Worm (Caenorhabditis elegans): Measurements from ENCODE around the gene nspc-19.
A peak's percentile ranks its signal among the peaks of the same experiment; 100 is the strongest.

nspc-19 gene

DNA sequence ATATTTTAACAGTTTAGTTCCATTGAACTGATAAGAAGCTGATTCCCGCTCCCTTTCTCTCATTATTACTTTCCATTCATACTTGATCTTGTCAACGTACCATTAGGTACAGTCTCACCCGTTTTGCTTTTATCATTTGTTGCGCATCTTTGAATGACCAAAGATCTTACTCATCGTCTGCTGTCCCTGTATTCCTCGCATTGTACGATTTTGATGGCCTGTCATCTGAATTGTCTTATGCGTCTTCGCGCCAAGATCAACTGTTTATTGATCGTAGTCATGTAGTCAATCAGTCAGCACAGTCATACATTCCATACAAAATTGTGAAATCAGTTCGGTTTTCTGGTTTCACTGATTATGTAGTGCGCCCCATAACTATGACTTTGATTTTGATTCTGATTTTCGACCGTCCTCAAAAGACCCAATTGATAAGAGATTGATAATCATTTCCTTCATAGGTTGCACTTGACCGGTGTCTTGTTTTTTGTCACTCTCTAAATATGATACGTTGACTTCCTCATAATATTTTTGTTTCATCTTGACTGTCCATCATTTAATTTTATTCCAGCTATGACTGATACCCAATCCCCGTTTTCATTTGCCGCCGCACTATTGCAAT, 29.5 kb downstream of the nspc-19 start, which contains the start of gene nhr-3:
TSS of gene nhr-3 (plus strand) at position 569 of the 619 bp plus-strand sequence.
- TF ChIP-seq dve-1 (tag; optimal IDR thresholded peaks at IDR 0.05): no peak

DNA sequence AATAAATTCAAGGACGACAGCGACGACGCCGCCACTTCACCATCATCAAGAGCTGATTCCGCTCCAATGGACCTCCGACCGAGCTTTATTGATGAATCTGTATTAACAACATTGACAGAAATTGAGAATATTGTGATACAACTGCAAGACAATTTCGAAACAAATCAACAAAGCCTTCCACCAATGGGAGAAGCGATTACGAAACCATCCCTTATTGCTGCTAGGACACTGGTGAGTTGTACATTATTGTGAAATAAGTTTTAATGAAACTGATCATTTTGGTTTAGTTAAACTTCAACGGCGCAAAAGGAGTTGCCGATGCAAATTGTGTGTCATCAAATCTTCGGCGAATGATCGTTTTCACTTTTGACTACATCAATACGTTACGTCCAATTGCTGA, 30.6 kb downstream of the nspc-19 start:
- no peak for TF ChIP-seq C38D4.7 (GFP tag; optimal IDR thresholded peaks at IDR 0.05)
- peak; percentile 4 for TF ChIP-seq nfya-1 (tag; optimal IDR thresholded peaks at IDR 0.05)

DNA sequence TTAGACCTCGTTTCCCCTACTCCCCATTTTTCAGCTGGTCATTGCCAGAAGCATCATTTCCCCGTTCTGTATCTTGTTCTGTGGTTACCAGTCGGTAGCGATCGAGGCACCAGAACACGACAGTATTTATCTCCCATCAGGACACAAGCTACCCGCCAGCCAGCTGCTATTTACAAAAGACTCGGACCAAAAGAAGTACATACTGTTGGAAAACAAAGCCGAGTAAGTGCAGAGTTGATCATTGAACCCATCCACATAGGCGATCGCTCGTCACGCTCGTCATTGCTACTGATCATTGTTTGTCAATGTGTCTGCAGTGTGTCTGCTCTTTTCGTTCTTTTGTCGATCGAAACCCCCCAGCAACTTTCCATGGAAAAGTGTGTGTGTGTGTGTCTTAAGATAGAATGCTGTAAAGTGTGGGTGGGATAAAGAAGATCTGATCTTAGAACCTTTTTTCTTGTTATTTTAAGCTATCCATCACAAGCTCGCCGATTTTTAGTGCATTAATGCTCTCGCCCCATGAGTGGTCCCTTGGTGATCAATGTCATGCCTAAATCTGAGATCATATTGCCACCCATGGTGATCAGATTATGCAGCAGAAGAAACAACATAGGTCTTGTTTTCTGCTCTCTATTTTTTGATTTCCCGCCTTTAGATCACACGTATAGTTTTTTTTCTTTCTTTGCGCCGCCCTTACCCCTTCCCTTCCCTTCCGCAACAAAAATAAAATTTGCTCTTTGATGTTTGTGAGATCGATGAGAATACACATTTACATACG, 31.2 kb downstream of the nspc-19 start:
- TF ChIP-seq T23F11.4 (GFP tag; optimal IDR thresholded peaks at IDR 0.05) (no peak), lin-11 (tag; optimal IDR thresholded peaks at IDR 0.05) (no peak), ceh-45 (GFP tag; IDR thresholded peaks at IDR 0.05) (no peak), hlh-13 (GFP tag; optimal IDR thresholded peaks at IDR 0.05) (no peak), unc-42 (tag; optimal IDR thresholded peaks at IDR 0.05) (peak; percentile 75), unc-3 (GFP tag; conservative IDR thresholded peaks at IDR 0.05) (no peak), unc-3 (tag; optimal IDR thresholded peaks at IDR 0.05) (peak; percentile 49), unc-86 (tag; optimal IDR thresholded peaks at IDR 0.05) (no peak), npax-4 (tag; optimal IDR thresholded peaks at IDR 0.05) (no peak)

DNA sequence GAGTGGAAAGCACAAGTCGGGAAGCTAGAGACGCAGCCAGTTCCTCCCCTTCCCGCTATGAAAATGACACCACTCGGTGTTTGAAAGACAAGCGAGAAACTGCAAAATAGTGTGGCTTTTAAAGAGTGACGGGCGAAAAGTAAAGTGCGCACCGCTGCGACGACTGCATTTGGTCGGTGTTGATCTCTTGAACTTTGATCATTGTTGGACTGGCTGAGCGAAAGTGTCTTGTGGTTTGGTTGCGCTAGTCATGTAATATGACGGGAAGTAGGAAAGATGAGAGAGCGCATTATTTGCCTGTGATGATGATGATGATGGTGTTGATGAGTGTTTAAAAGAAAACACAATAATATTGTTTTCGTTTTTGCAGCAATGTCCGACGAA, 31.8 kb downstream of the nspc-19 start:
- TF ChIP-seq Y22D7AL.16 (tag; optimal IDR thresholded peaks at IDR 0.05): no peak
- no peak for TF ChIP-seq ahr-1 (tag; optimal IDR thresholded peaks at IDR 0.05)
- TF ChIP-seq mec-3 (tag; optimal IDR thresholded peaks at IDR 0.05; ENCODE audit: borderline replicate concordance): no peak
- peak; percentile 99 for TF ChIP-seq ceh-34 (tag; optimal IDR thresholded peaks at IDR 0.05)
- TF ChIP-seq unc-42 (tag; optimal IDR thresholded peaks at IDR 0.05): peak; percentile 49
- peak; percentile 42 for TF ChIP-seq T23F11.4 (GFP tag; optimal IDR thresholded peaks at IDR 0.05)
- TF ChIP-seq nfya-1 (tag; optimal IDR thresholded peaks at IDR 0.05): peak; percentile 86
- no peak for TF ChIP-seq madf-2 (tag; optimal IDR thresholded peaks at IDR 0.05)
- no peak for TF ChIP-seq ceh-9 (tag; optimal IDR thresholded peaks at IDR 0.05)
- peak; percentile 75 for TF ChIP-seq pros-1 (tag; optimal IDR thresholded peaks at IDR 0.05)
- TF ChIP-seq F13H6.1 (tag; optimal IDR thresholded peaks at IDR 0.05): peak; percentile 95
- TF ChIP-seq gmeb-2 (tag; optimal IDR thresholded peaks at IDR 0.05): no peak
- TF ChIP-seq dmd-4 (tag; optimal IDR thresholded peaks at IDR 0.05; ENCODE audit: borderline replicate concordance): peak; percentile 53
- no peak for TF ChIP-seq ceh-48 (tag; optimal IDR thresholded peaks at IDR 0.05)
- TF ChIP-seq ref-2 (tag; optimal IDR thresholded peaks at IDR 0.05): peak; percentile 86
- peak; percentile 60 for TF ChIP-seq pqm-1 (tag; optimal IDR thresholded peaks at IDR 0.05)
- TF ChIP-seq ztf-16 (tag; optimal IDR thresholded peaks at IDR 0.05): peak; percentile 58
- no peak for TF ChIP-seq zip-5 (tag; optimal IDR thresholded peaks at IDR 0.05)
- TF ChIP-seq rnt-1 (tag; optimal IDR thresholded peaks at IDR 0.05): peak; percentile 89
- peak; percentile 63 for TF ChIP-seq pag-3 (tag; optimal IDR thresholded peaks at IDR 0.05; ENCODE audit: borderline replicate concordance)
- TF ChIP-seq elt-2 (tag; optimal IDR thresholded peaks at IDR 0.05): peak; percentile 43
- TF ChIP-seq K09A11.1 (tag; optimal IDR thresholded peaks at IDR 0.05; ENCODE audit: insufficient read depth): peak; percentile 53
- TF ChIP-seq ceh-14 (tag; optimal IDR thresholded peaks at IDR 0.05): peak; percentile 74
- TF ChIP-seq sdc-2 (tag; optimal IDR thresholded peaks at IDR 0.05): peak; percentile 61
- peak; percentile 31 for TF ChIP-seq syd-9 (tag; optimal IDR thresholded peaks at IDR 0.05)
- TF ChIP-seq ceh-18 (tag; optimal IDR thresholded peaks at IDR 0.05): peak; percentile 95
- no peak for TF ChIP-seq pat-9 (tag; optimal IDR thresholded peaks at IDR 0.05)
- TF ChIP-seq tbx-2 (tag; optimal IDR thresholded peaks at IDR 0.05): peak; percentile 94
- peak; percentile 88 for TF ChIP-seq unc-55 (GFP tag; optimal IDR thresholded peaks at IDR 0.05)
- no peak for TF ChIP-seq ceh-6 (GFP tag; optimal IDR thresholded peaks at IDR 0.05)
- TF ChIP-seq K02D7.2 (tag; optimal IDR thresholded peaks at IDR 0.05): no peak
- TF ChIP-seq ceh-2 (tag; optimal IDR thresholded peaks at IDR 0.05): peak; percentile 74
- peak; percentile 77 for TF ChIP-seq hlh-30 (tag; optimal IDR thresholded peaks at IDR 0.05; ENCODE audit: insufficient read depth)
- peak; percentile 61 for TF ChIP-seq ceh-30 (tag; optimal IDR thresholded peaks at IDR 0.05)
- TF ChIP-seq ceh-19 (GFP tag; optimal IDR thresholded peaks at IDR 0.05): peak; percentile 66

All from whole organism, late embryonic.